Worm (Caenorhabditis elegans) whole organism, late embryonic: ENCODE data around the gene H12I13.1.
A peak's percentile ranks its signal among the peaks of the same experiment; 100 is the strongest.

Experiments used
- C38D4.7 ChIP-seq: fragments of 200-800 bp; sonication (Bioruptor generic); optimal IDR thresholded peaks from 2 replicates; lab custom pipeline; 2018; ENCODE audit warnings: mild to moderate bottlenecking, missing genetic modification characterization, moderate library complexity, missing compliant biosample characterization
- K09A11.1 ChIP-seq: sonication (generic microtip); optimal IDR thresholded peaks from 2 replicates; lab custom pipeline; 2017; ENCODE audit warnings: antibody characterized with exemption, mild to moderate bottlenecking, missing genetic modification characterization, missing compliant biosample characterization; ENCODE audit not compliant: insufficient read depth
- T23F11.4 ChIP-seq: fragments of 200-800 bp; sonication (Bioruptor generic); optimal IDR thresholded peaks from 2 replicates; lab custom pipeline; 2018; ENCODE audit warnings: mild to moderate bottlenecking, missing genetic modification characterization, missing compliant biosample characterization
- Y22D7AL.16 ChIP-seq: sonication (generic microtip); optimal IDR thresholded peaks from 2 replicates; lab custom pipeline; 2016; ENCODE audit warnings: missing genetic modification characterization, missing compliant biosample characterization
- ahr-1 ChIP-seq: sonication (generic microtip); optimal IDR thresholded peaks from 2 replicates; lab custom pipeline; 2016; ENCODE audit warnings: missing genetic modification characterization, missing compliant biosample characterization
- ceh-18 ChIP-seq: sonication (generic microtip); optimal IDR thresholded peaks from 2 replicates; lab custom pipeline; 2016; ENCODE audit warnings: missing genetic modification characterization, missing compliant biosample characterization
- ceh-19 ChIP-seq: fragments of 200-800 bp; sonication (Bioruptor generic); optimal IDR thresholded peaks from 2 replicates; lab custom pipeline; 2018; ENCODE audit warnings: mild to moderate bottlenecking, missing genetic modification characterization, missing compliant biosample characterization
- ceh-2 ChIP-seq: sonication (generic microtip); optimal IDR thresholded peaks from 2 replicates; lab custom pipeline; 2016; ENCODE audit warnings: missing genotype, missing genetic modification characterization, missing compliant biosample characterization
- ceh-22 ChIP-seq: sonication (generic microtip); optimal IDR thresholded peaks from 2 replicates; lab custom pipeline; 2017; ENCODE audit warnings: missing biosample characterization, missing genetic modification characterization
- ceh-31 ChIP-seq: sonication (generic microtip); optimal IDR thresholded peaks from 2 replicates; lab custom pipeline; 2016; ENCODE audit warnings: missing genetic modification characterization, missing compliant biosample characterization
- ceh-45 ChIP-seq: fragments of 200-800 bp; sonication (Bioruptor generic); IDR thresholded peaks from 2 replicates; pipeline ENCODE4 v1.3.6; 2022; ENCODE audit warnings: missing genetic modification reagents, missing genetic modification characterization, missing compliant biosample characterization
- che-1 ChIP-seq: sonication (generic microtip); optimal IDR thresholded peaks from 2 replicates; lab custom pipeline; 2016; ENCODE audit warnings: mild to moderate bottlenecking, missing genetic modification characterization, missing compliant biosample characterization
- dmd-4 ChIP-seq: sonication (generic microtip); optimal IDR thresholded peaks from 2 replicates; lab custom pipeline; 2016; ENCODE audit warnings: borderline replicate concordance, missing genetic modification characterization, missing compliant biosample characterization
- dve-1 ChIP-seq: sonication (generic microtip); optimal IDR thresholded peaks from 2 replicates; lab custom pipeline; 2017; ENCODE audit warnings: antibody characterized with exemption, mild to moderate bottlenecking, missing genetic modification characterization, missing compliant biosample characterization
- elt-2 ChIP-seq: sonication (generic microtip); optimal IDR thresholded peaks from 2 replicates; lab custom pipeline; 2016; ENCODE audit warnings: missing genetic modification reagents, missing genetic modification characterization, missing compliant biosample characterization
- eyg-1 ChIP-seq: sonication (generic microtip); optimal IDR thresholded peaks from 2 replicates; lab custom pipeline; 2016; ENCODE audit warnings: missing genotype, missing genetic modification characterization, missing compliant biosample characterization
- fax-1 ChIP-seq: sonication (generic microtip); optimal IDR thresholded peaks from 2 replicates; lab custom pipeline; 2016; ENCODE audit warnings: missing genotype, missing genetic modification characterization, missing compliant biosample characterization
- hlh-15 ChIP-seq: sonication (generic microtip); optimal IDR thresholded peaks from 2 replicates; lab custom pipeline; 2016; ENCODE audit warnings: missing genetic modification characterization, missing compliant biosample characterization
- hlh-8 ChIP-seq: sonication (generic microtip); optimal IDR thresholded peaks from 2 replicates; lab custom pipeline; 2016; ENCODE audit warnings: missing genotype, missing genetic modification characterization, missing compliant biosample characterization
- nfya-1 ChIP-seq: sonication (generic microtip); optimal IDR thresholded peaks from 2 replicates; lab custom pipeline; 2017; ENCODE audit warnings: missing genetic modification characterization, mild to moderate bottlenecking, missing compliant biosample characterization, antibody characterized with exemption, moderate library complexity
- nhr-11 ChIP-seq: fragments of 150-350 bp; optimal IDR thresholded peaks from 2 replicates; lab custom pipeline; 2014; ENCODE audit warnings: missing biosample characterization, missing genetic modification characterization
- odd-2 ChIP-seq: sonication (generic microtip); optimal IDR thresholded peaks from 2 replicates; lab custom pipeline; 2017; ENCODE audit warnings: antibody characterized with exemption, mild to moderate bottlenecking, missing genetic modification characterization, missing compliant biosample characterization
- pag-3 ChIP-seq: sonication (generic microtip); optimal IDR thresholded peaks from 2 replicates; lab custom pipeline; 2016; ENCODE audit warnings: missing compliant biosample characterization, missing genetic modification characterization, borderline replicate concordance
- pat-9 ChIP-seq: fragments of 200-800 bp; sonication (Bioruptor generic); optimal IDR thresholded peaks from 2 replicates; lab custom pipeline; 2018; ENCODE audit warnings: mild to moderate bottlenecking, missing genetic modification characterization, moderate library complexity, missing compliant biosample characterization
- pha-2 ChIP-seq: sonication (generic microtip); optimal IDR thresholded peaks from 2 replicates; lab custom pipeline; 2017; ENCODE audit warnings: mild to moderate bottlenecking, missing genetic modification characterization, missing compliant biosample characterization
- pqm-1 ChIP-seq: sonication (generic microtip); optimal IDR thresholded peaks from 2 replicates; lab custom pipeline; 2016; ENCODE audit warnings: missing genetic modification characterization, missing compliant biosample characterization
- pros-1 ChIP-seq: fragments of 150-350 bp; optimal IDR thresholded peaks from 2 replicates; lab custom pipeline; 2014; ENCODE audit warnings: missing biosample characterization, missing genetic modification reagents, missing genetic modification characterization
- rnt-1 ChIP-seq: sonication (generic microtip); optimal IDR thresholded peaks from 2 replicates; lab custom pipeline; 2016; ENCODE audit warnings: missing genetic modification characterization, missing compliant biosample characterization
- sdc-2 ChIP-seq: sonication (generic microtip); optimal IDR thresholded peaks from 2 replicates; lab custom pipeline; 2016; ENCODE audit warnings: missing genotype, missing genetic modification characterization, missing compliant biosample characterization
- sox-2 ChIP-seq: fragments of 200-800 bp; sonication (Bioruptor generic); IDR thresholded peaks from 2 replicates; pipeline ENCODE4 v1.3.6; 2022; ENCODE audit warnings: missing genetic modification reagents, missing genetic modification characterization, missing compliant biosample characterization
- sox-4 ChIP-seq: sonication (generic microtip); optimal IDR thresholded peaks from 2 replicates; lab custom pipeline; 2017; ENCODE audit warnings: mild to moderate bottlenecking, missing genetic modification characterization, inconsistent platforms, missing compliant biosample characterization
- syd-9 ChIP-seq: sonication (generic microtip); optimal IDR thresholded peaks from 2 replicates; lab custom pipeline; 2016; ENCODE audit warnings: mild to moderate bottlenecking, missing genetic modification characterization, moderate library complexity, missing compliant biosample characterization
- tbx-2 ChIP-seq: sonication (generic microtip); optimal IDR thresholded peaks from 2 replicates; lab custom pipeline; 2016; ENCODE audit warnings: missing genetic modification characterization, missing compliant biosample characterization
- ttx-3 ChIP-seq: sonication (generic microtip); optimal IDR thresholded peaks from 2 replicates; lab custom pipeline; 2016; ENCODE audit warnings: missing genetic modification reagents, missing genetic modification characterization, missing compliant biosample characterization
- unc-42 ChIP-seq: sonication (generic microtip); optimal IDR thresholded peaks from 2 replicates; lab custom pipeline; 2016; ENCODE audit warnings: missing genotype, missing genetic modification characterization, missing compliant biosample characterization
- unc-55 ChIP-seq: sonication (generic microtip); optimal IDR thresholded peaks from 2 replicates; lab custom pipeline; 2017; ENCODE audit warnings: missing biosample characterization, missing genetic modification reagents, missing genetic modification characterization
- unc-86 ChIP-seq: sonication (generic microtip); optimal IDR thresholded peaks from 2 replicates; lab custom pipeline; 2016; ENCODE audit warnings: missing genetic modification characterization, missing compliant biosample characterization
- ztf-16 ChIP-seq: sonication (generic microtip); optimal IDR thresholded peaks from 2 replicates; lab custom pipeline; 2017; ENCODE audit warnings: missing genetic modification characterization, missing compliant biosample characterization

Gene H12I13.1

ce11 chrII:6031106-6031505 lies 35.9 kb downstream of the H12I13.1 start, which contains the start of gene frpr-16:
Gene frpr-16, minus strand, starts transcription at chrII:6031206.
- no peak for TF ChIP-seq pag-3 (tag; lab: Kevin White, UChicago)
- no peak for TF ChIP-seq hlh-8 (tag; lab: Kevin White, UChicago)
- TF ChIP-seq odd-2 (tag; lab: Kevin White, UChicago): no peak
- no peak for TF ChIP-seq fax-1 (tag; lab: Kevin White, UChicago)
- TF ChIP-seq sox-2 (GFP tag; lab: Robert Waterston, UW): no peak
- TF ChIP-seq ahr-1 (tag; lab: Kevin White, UChicago): no peak
- no peak for TF ChIP-seq unc-55 (GFP tag; lab: Kevin White, UChicago)
- no peak for TF ChIP-seq unc-42
- TF ChIP-seq tbx-2 (tag; lab: Kevin White, UChicago): no peak
- TF ChIP-seq, all 69 proteins: peak for 0

ce11 chrII:6028594-6029141 lies 38.3 kb downstream of the H12I13.1 start:
- no peak for TF ChIP-seq Y22D7AL.16
- TF ChIP-seq che-1: no peak
- TF ChIP-seq T23F11.4 (GFP tag; lab: Kevin White, UChicago): no peak
- no peak for TF ChIP-seq nhr-11 (tag; lab: Kevin White, UChicago)
- TF ChIP-seq unc-55 (GFP tag; lab: Kevin White, UChicago): peak; percentile 66
- no peak for TF ChIP-seq odd-2 (tag; lab: Kevin White, UChicago)
- TF ChIP-seq pag-3 (tag; lab: Kevin White, UChicago): no peak
- TF ChIP-seq rnt-1 (tag; lab: Kevin White, UChicago): peak; percentile 55
- peak; percentile 59 for TF ChIP-seq ceh-18 (tag; lab: Kevin White, UChicago)
- no peak for TF ChIP-seq unc-86 (tag; lab: Kevin White, UChicago)
- TF ChIP-seq dve-1: no peak
- no peak for TF ChIP-seq eyg-1 (tag; lab: Kevin White, UChicago)
- no peak for TF ChIP-seq syd-9

- no peak for TF ChIP-seq ceh-19
- TF ChIP-seq pqm-1 (tag; lab: Kevin White, UChicago): peak; percentile 81
- no peak for TF ChIP-seq sox-4 (tag; lab: Kevin White, UChicago)
- peak; percentile 94 for TF ChIP-seq elt-2
Observed at ce11 chrII:6026646-6027045, 40.3 kb downstream of the H12I13.1 start.

ce11 chrII:6025647-6026046 lies 41.3 kb downstream of the H12I13.1 start:
- no peak for TF ChIP-seq nfya-1 (tag; lab: Kevin White, UChicago)
- TF ChIP-seq ceh-19: no peak
- TF ChIP-seq pros-1 (tag; lab: Kevin White, UChicago): no peak
- no peak for TF ChIP-seq T23F11.4 (GFP tag; lab: Kevin White, UChicago)
- no peak for TF ChIP-seq dmd-4 (tag; lab: Kevin White, UChicago)
- TF ChIP-seq, all 69 proteins: peak for 0

ce11 chrII:6024879-6025278 lies 42.1 kb downstream of the H12I13.1 start, which contains the start of gene R12C12.9:
Gene R12C12.9, minus strand, starts transcription at chrII:6024979.
- TF ChIP-seq eyg-1 (tag; lab: Kevin White, UChicago) (no peak), ceh-45 (GFP tag; lab: Robert Waterston, UW) (no peak), pha-2 (tag; lab: Kevin White, UChicago) (no peak), ceh-22 (tag; lab: Kevin White, UChicago) (no peak), unc-55 (GFP tag; lab: Kevin White, UChicago) (no peak), Y22D7AL.16 (no peak), ceh-19 (no peak), C38D4.7 (GFP tag; lab: Kevin White, UChicago) (no peak), hlh-15 (no peak), ttx-3 (tag; lab: Kevin White, UChicago) (no peak), ceh-31 (tag; lab: Kevin White, UChicago) (no peak), sox-4 (tag; lab: Kevin White, UChicago) (no peak), K09A11.1 (tag; lab: Kevin White, UChicago) (no peak), ztf-16 (tag; lab: Kevin White, UChicago) (no peak), ceh-2 (tag; lab: Kevin White, UChicago) (no peak), sdc-2 (tag; lab: Kevin White, UChicago) (no peak), pat-9 (tag; lab: Kevin White, UChicago) (no peak), T23F11.4 (GFP tag; lab: Kevin White, UChicago) (no peak), tbx-2 (tag; lab: Kevin White, UChicago) (no peak)
